Worm (Caenorhabditis elegans) whole organism, dauer: ENCODE measurements around the gene Y116A8A.7.
"Not testable (repeated sequence)": the region's sequence is repeated elsewhere in the genome, so short reads cannot be mapped to it uniquely, and the experiment has no call there.

ENCODE experiments used
- unc-62 ChIP-seq: sonication (generic microtip); optimal IDR thresholded peaks from 2 replicates; lab custom pipeline; 2017; ENCODE audit warnings: missing biosample characterization, missing genetic modification reagents, missing genetic modification characterization

The Y116A8A.7 gene

ce11 chrIV:16829896-16830295 lies at the start of gene Y116A8A.7:
Gene Y116A8A.7 (plus strand): TSS chrIV:16830196.
- no peak for TF ChIP-seq unc-62 (GFP tag; lab: Kevin White, UChicago)

ce11 chrIV:16787024-16787423 lies 43.0 kb upstream of the Y116A8A.7 start, which contains the start of gene Y43D4A.6:
Gene Y43D4A.6 (plus strand): TSS chrIV:16787324.
- TF ChIP-seq unc-62 (GFP tag; lab: Kevin White, UChicago) = no peak

ce11 chrIV:16806352-16806751 lies 23.6 kb upstream of the Y116A8A.7 start, which contains the start of gene clec-193:
Gene clec-193 (minus strand): TSS chrIV:16806452.
- TF ChIP-seq unc-62 (GFP tag; lab: Kevin White, UChicago) = no peak

- no peak for TF ChIP-seq unc-62 (GFP tag; lab: Kevin White, UChicago)
These were observed 17.9 kb upstream of the Y116A8A.7 start for ce11 chrIV:16812116-16812515.

- TF ChIP-seq unc-62 (GFP tag; lab: Kevin White, UChicago) = no peak
These were observed 16.2 kb upstream of the Y116A8A.7 start, which contains the start of gene Y116A8A.2 for ce11 chrIV:16813825-16814224. Gene Y116A8A.2 (minus strand): TSS chrIV:16813925.

ce11 chrIV:16822529-16822928 lies 7.5 kb upstream of the Y116A8A.7 start, which contains the start of gene Y116A8A.4:
Gene Y116A8A.4 (plus strand): TSS chrIV:16822829.
- no peak for TF ChIP-seq unc-62 (GFP tag; lab: Kevin White, UChicago)

ce11 chrIV:16828698-16829097 lies 1.3 kb upstream of the Y116A8A.7 start, which contains the start of gene Y116A8A.6:
Gene Y116A8A.6 (minus strand): TSS chrIV:16828798.
- TF ChIP-seq unc-62 (GFP tag; lab: Kevin White, UChicago) = no peak

- TF ChIP-seq unc-62 (GFP tag; lab: Kevin White, UChicago) = no peak
These were observed 1.4 kb downstream of the Y116A8A.7 start, which contains the start of gene clec-194 for ce11 chrIV:16831366-16831765. Gene clec-194 (plus strand): TSS chrIV:16831666.

ce11 chrIV:16842873-16843272 lies 12.9 kb downstream of the Y116A8A.7 start, which contains the start of gene Y116A8A.150:
Gene Y116A8A.150 (minus strand): TSS chrIV:16842973.
- TF ChIP-seq unc-62 (GFP tag; lab: Kevin White, UChicago) = not testable (repeated sequence)

- TF ChIP-seq unc-62 (GFP tag; lab: Kevin White, UChicago) = no peak
These were observed 24.8 kb downstream of the Y116A8A.7 start, which contains the start of gene map-2 for ce11 chrIV:16854790-16855189. Gene map-2 (minus strand): TSS chrIV:16854890.

ce11 chrIV:16860702-16861101 lies 30.7 kb downstream of the Y116A8A.7 start:
- no peak for TF ChIP-seq unc-62 (GFP tag; lab: Kevin White, UChicago)

ce11 chrIV:16863431-16863895 lies 33.5 kb downstream of the Y116A8A.7 start, which contains the start of the genes mel-46 and lsy-13:
Gene mel-46 (minus strand): TSS chrIV:16863481.
Gene lsy-13 (plus strand): TSS chrIV:16863870.
- no peak for TF ChIP-seq unc-62 (GFP tag; lab: Kevin White, UChicago)

ce11 chrIV:16864876-16865275 lies 34.9 kb downstream of the Y116A8A.7 start:
- TF ChIP-seq unc-62 (GFP tag; lab: Kevin White, UChicago) = no peak

ce11 chrIV:16865487-16865886 lies 35.5 kb downstream of the Y116A8A.7 start, which contains the start of gene gtsf-1:
Gene gtsf-1 (plus strand): TSS chrIV:16865840.
- TF ChIP-seq unc-62 (GFP tag; lab: Kevin White, UChicago) = no peak

- no peak for TF ChIP-seq unc-62 (GFP tag; lab: Kevin White, UChicago)
These were observed 37.2 kb downstream of the Y116A8A.7 start, which contains the start of gene T06A10.107 for ce11 chrIV:16867223-16867622. Gene T06A10.107 (plus strand): TSS chrIV:16867523.

ce11 chrIV:16868900-16869299 lies 38.9 kb downstream of the Y116A8A.7 start, which contains the start of gene T06A10.106:
Gene T06A10.106 (minus strand): TSS chrIV:16869000.
- TF ChIP-seq unc-62 (GFP tag; lab: Kevin White, UChicago) = no peak
